Fruit fly (Drosophila melanogaster): ENCODE data around the gene sov.
A peak's percentile ranks its signal among the peaks of the same experiment; 100 is the strongest.

dm6 chrX:6794190-6794589 lies 38.1 kb downstream of the sov start:
- TF ChIP-seq lola (GFP tag; optimal IDR thresholded peaks at IDR 0.05) (no peak), dsf (GFP tag; optimal IDR thresholded peaks at IDR 0.05; ENCODE audit: borderline replicate concordance) (no peak), Rel (GFP tag; optimal IDR thresholded peaks at IDR 0.05) (no peak), Rel (tag; optimal IDR thresholded peaks at IDR 0.05) (no peak), br (GFP tag; optimal IDR thresholded peaks at IDR 0.05) (peak; percentile 56), foxo (GFP tag; optimal IDR thresholded peaks at IDR 0.05) (peak in 1 of 2 experiments; percentile 48), ey (GFP tag; optimal IDR thresholded peaks at IDR 0.05) (peak; percentile 78), Hr78 (GFP tag; optimal IDR thresholded peaks at IDR 0.05) (no peak)

All from whole organism, wandering third instar larva.